Fruit fly (Drosophila melanogaster): ENCODE measurements around the gene nab.

Gene nab

dm6 chr3L:4133724-4134678, 26.7 kb downstream of the nab start, which contains the start of gene ens (continued):
- TF ChIP-seq HLH4C (GFP tag; IDR thresholded peaks at IDR 0.05; ENCODE audit: partially characterized antibody), result no peak
- no peak for TF ChIP-seq CG6175 (GFP tag; IDR thresholded peaks at IDR 0.05)
- TF ChIP-seq Dp (GFP tag; optimal IDR thresholded peaks at IDR 0.05), result peak; percentile 48
- TF ChIP-seq Max (GFP tag; optimal IDR thresholded peaks at IDR 0.05), result no peak
- no peak for TF ChIP-seq kni (GFP tag; optimal IDR thresholded peaks at IDR 0.05)
- TF ChIP-seq stwl (tag; optimal IDR thresholded peaks at IDR 0.05), result peak; percentile 38
- 0 out of 2 replicates have a peak, but pooled peaks have one; percentile 9 for TF ChIP-seq aop (GFP tag; IDR thresholded peaks at IDR 0.05)
- no peak for TF ChIP-seq CG5180 (GFP tag; optimal IDR thresholded peaks at IDR 0.05)
- TF ChIP-seq CG10565 (GFP tag; optimal IDR thresholded peaks at IDR 0.05), result no peak
- TF ChIP-seq CG4328 (GFP tag; optimal IDR thresholded peaks at IDR 0.05), result no peak
- no peak for TF ChIP-seq vnd (GFP tag; IDR thresholded peaks at IDR 0.05; ENCODE audit: partially characterized antibody)
- no peak for TF ChIP-seq CG31224 (GFP tag; IDR thresholded peaks at IDR 0.05)
- TF ChIP-seq unc-4 (GFP tag; IDR thresholded peaks at IDR 0.05; ENCODE audit: partially characterized antibody), result 0 out of 2 replicates have a peak, but pooled peaks have one; percentile 13
- TF ChIP-seq CG10274 (GFP tag; optimal IDR thresholded peaks at IDR 0.05), result no peak
- TF ChIP-seq Doc2 (GFP tag; IDR thresholded peaks at IDR 0.05), result no peak
- no peak for TF ChIP-seq CG12769 (tag; optimal IDR thresholded peaks at IDR 0.05)
- TF ChIP-seq HHEX (GFP tag; optimal IDR thresholded peaks at IDR 0.05), result no peak
- TF ChIP-seq scrt (GFP tag; optimal IDR thresholded peaks at IDR 0.05), result no peak
- TF ChIP-seq CG34224 (GFP tag; IDR thresholded peaks at IDR 0.05; ENCODE audit: partially characterized antibody), result 0 out of 3 replicates have a peak, but pooled peaks have one; percentile 29
- TF ChIP-seq dmrt99B (tag; optimal IDR thresholded peaks at IDR 0.05), result no peak
- no peak for TF ChIP-seq CG2678 (tag; optimal IDR thresholded peaks at IDR 0.05)
- no peak for TF ChIP-seq Atf-2 (GFP tag; optimal IDR thresholded peaks at IDR 0.05)
- peak; percentile 36 for TF ChIP-seq CG17912 (GFP tag; optimal IDR thresholded peaks at IDR 0.05)
- no peak for TF ChIP-seq Abd-B (GFP tag; optimal IDR thresholded peaks at IDR 0.05)
- peak; percentile 26 for TF ChIP-seq CG14710 (tag; optimal IDR thresholded peaks at IDR 0.05)
- TF ChIP-seq HLH3B (GFP tag; IDR thresholded peaks at IDR 0.05), result no peak
- TF ChIP-seq zfh1 (GFP tag; IDR thresholded peaks at IDR 0.05), result 0 out of 3 replicates have a peak, but pooled peaks have one; percentile 24
- TF ChIP-seq dm (GFP tag; optimal IDR thresholded peaks at IDR 0.05), result peak; percentile 34
- TF ChIP-seq schlank (tag; optimal IDR thresholded peaks at IDR 0.05), result no peak
- TF ChIP-seq ase (GFP tag; IDR thresholded peaks at IDR 0.05), result no peak
- TF ChIP-seq Dref (GFP tag; IDR thresholded peaks at IDR 0.05), result peak; percentile 35; the same call in 1 of the 2 replicates
- TF ChIP-seq insv (GFP tag; optimal IDR thresholded peaks at IDR 0.05), result peak in 1 of 2 experiments; percentile 52
- peak; percentile 33 for TF ChIP-seq CG13624 (GFP tag; optimal IDR thresholded peaks at IDR 0.05)
- TF ChIP-seq Drgx (GFP tag; IDR thresholded peaks at IDR 0.05), result 0 out of 2 replicates have a peak, but pooled peaks have one; percentile 28
- peak; percentile 91 for TF ChIP-seq CG9797 (GFP tag; optimal IDR thresholded peaks at IDR 0.05)
- no peak for TF ChIP-seq gsb-n (tag; optimal IDR thresholded peaks at IDR 0.05)
- TF ChIP-seq Sin3A (optimal IDR thresholded peaks at IDR 0.05), result peak; percentile 31
- no peak for TF ChIP-seq maf-S (GFP tag; optimal IDR thresholded peaks at IDR 0.05)
- TF ChIP-seq Xrp1 (GFP tag; IDR thresholded peaks at IDR 0.05), result no peak
- no peak for TF ChIP-seq CG17328 (GFP tag; IDR thresholded peaks at IDR 0.05)
- no peak for TF ChIP-seq Atf3 (GFP tag; optimal IDR thresholded peaks at IDR 0.05)
- no peak for TF ChIP-seq bab2 (GFP tag; optimal IDR thresholded peaks at IDR 0.05)
- no peak for TF ChIP-seq CG12155 (GFP tag; optimal IDR thresholded peaks at IDR 0.05)
- TF ChIP-seq CG1529 (GFP tag; optimal IDR thresholded peaks at IDR 0.05), result no peak
- no peak for TF ChIP-seq Ssrp (tag; optimal IDR thresholded peaks at IDR 0.05)
- peak in 1 of 3 experiments; percentile 76 for TF ChIP-seq Stat92E (GFP tag; optimal IDR thresholded peaks at IDR 0.05)
- no peak for TF ChIP-seq CG18599 (GFP tag; optimal IDR thresholded peaks at IDR 0.05)
- TF ChIP-seq CG3065 (GFP tag; optimal IDR thresholded peaks at IDR 0.05), result no peak

Measured in whole organism, embryonic.